Fruit fly (Drosophila melanogaster): Measurements from ENCODE around the gene AdipoR.

AdipoR gene

dm6 chr3R:22542773-22543411, 4.8 kb downstream of the AdipoR start (continued):
- TF ChIP-seq lola (GFP tag; optimal IDR thresholded peaks at IDR 0.05): no peak
- TF ChIP-seq grn (GFP tag; optimal IDR thresholded peaks at IDR 0.05): no peak
- no peak for TF ChIP-seq chn (GFP tag; optimal IDR thresholded peaks at IDR 0.05)
- TF ChIP-seq tgo (GFP tag; IDR thresholded peaks at IDR 0.05): peak; percentile 44; the same call in 1 of the 3 replicates
- no peak for TF ChIP-seq CG6654 (GFP tag; optimal IDR thresholded peaks at IDR 0.05)
- no peak for TF ChIP-seq caup (GFP tag; optimal IDR thresholded peaks at IDR 0.05; ENCODE audit: severe bottlenecking)
- TF ChIP-seq wor (GFP tag; IDR thresholded peaks at IDR 0.05): no peak
- no peak for TF ChIP-seq vfl (GFP tag; optimal IDR thresholded peaks at IDR 0.05)
- TF ChIP-seq CG11398 (GFP tag; optimal IDR thresholded peaks at IDR 0.05): no peak
- no peak for TF ChIP-seq hth (optimal IDR thresholded peaks at IDR 0.05)
- TF ChIP-seq CG9876 (GFP tag; optimal IDR thresholded peaks at IDR 0.05): no peak
- no peak for TF ChIP-seq CG18262 (tag; optimal IDR thresholded peaks at IDR 0.05)
- peak; percentile 5 for TF ChIP-seq Fer1 (GFP tag; optimal IDR thresholded peaks at IDR 0.05)
- no peak for TF ChIP-seq wdn (GFP tag; IDR thresholded peaks at IDR 0.05)
- TF ChIP-seq CG7745 (tag; optimal IDR thresholded peaks at IDR 0.05): no peak
- TF ChIP-seq vvl (GFP tag; IDR thresholded peaks at IDR 0.05): peak; percentile 57
- no peak for TF ChIP-seq ac (GFP tag; optimal IDR thresholded peaks at IDR 0.05)
- TF ChIP-seq NC2α (GFP tag; optimal IDR thresholded peaks at IDR 0.05): no peak
- peak; percentile 36 for TF ChIP-seq CG17359 (tag; optimal IDR thresholded peaks at IDR 0.05)
- TF ChIP-seq CG6791 (GFP tag; IDR thresholded peaks at IDR 0.05; ENCODE audit: partially characterized antibody): no peak
- no peak for TF ChIP-seq Optix (GFP tag; IDR thresholded peaks at IDR 0.05)
- no peak for TF ChIP-seq Tbp (GFP tag; optimal IDR thresholded peaks at IDR 0.05)
- TF ChIP-seq Ssrp (tag; optimal IDR thresholded peaks at IDR 0.05): no peak
- no peak for TF ChIP-seq peb (GFP tag; IDR thresholded peaks at IDR 0.05)
- no peak for TF ChIP-seq btn (GFP tag; optimal IDR thresholded peaks at IDR 0.05)
- TF ChIP-seq CG13123 (GFP tag; optimal IDR thresholded peaks at IDR 0.05): no peak
- no peak for TF ChIP-seq Ets97D (GFP tag; optimal IDR thresholded peaks at IDR 0.05)
- TF ChIP-seq Scr (GFP tag; IDR thresholded peaks at IDR 0.05; ENCODE audit: partially characterized antibody): no peak
- no peak for TF ChIP-seq amos (GFP tag; IDR thresholded peaks at IDR 0.05; ENCODE audit: partially characterized antibody)
- no peak for TF ChIP-seq CG6689 (GFP tag; IDR thresholded peaks at IDR 0.05)
- no peak for TF ChIP-seq CG2889 (GFP tag; IDR thresholded peaks at IDR 0.05)
- no peak for TF ChIP-seq Lim3 (GFP tag; IDR thresholded peaks at IDR 0.05)
- TF ChIP-seq sens (GFP tag): peak; percentile 70
- peak; percentile 36; the same call in 1 of the 2 replicates for TF ChIP-seq lmd (GFP tag; IDR thresholded peaks at IDR 0.05)
- peak; percentile 39 for TF ChIP-seq CG2678 (tag; optimal IDR thresholded peaks at IDR 0.05)
- no peak for TF ChIP-seq CG12236 (GFP tag; optimal IDR thresholded peaks at IDR 0.05)
- TF ChIP-seq dmrt99B (tag; optimal IDR thresholded peaks at IDR 0.05): peak; percentile 34
- TF ChIP-seq CG8924 (tag; optimal IDR thresholded peaks at IDR 0.05): no peak
- no peak for TF ChIP-seq CG1529 (GFP tag; optimal IDR thresholded peaks at IDR 0.05)
- no peak for TF ChIP-seq CG17186 (GFP tag; optimal IDR thresholded peaks at IDR 0.05)
- no peak for TF ChIP-seq da (GFP tag; optimal IDR thresholded peaks at IDR 0.05)
- no peak for TF ChIP-seq Atf6 (GFP tag; IDR thresholded peaks at IDR 0.05)
- TF ChIP-seq Bdp1 (GFP tag; optimal IDR thresholded peaks at IDR 0.05): no peak
- TF ChIP-seq CG7556 (GFP tag; optimal IDR thresholded peaks at IDR 0.05): no peak
- no peak for TF ChIP-seq CG3838 (GFP tag; optimal IDR thresholded peaks at IDR 0.05)
- no peak for TF ChIP-seq sug (tag; optimal IDR thresholded peaks at IDR 0.05)
- TF ChIP-seq bbx (GFP tag; IDR thresholded peaks at IDR 0.05; ENCODE audit: partially characterized antibody): no peak
- peak; percentile 17 for TF ChIP-seq lab (GFP tag; optimal IDR thresholded peaks at IDR 0.05)
- no peak for TF ChIP-seq CG6683 (GFP tag; optimal IDR thresholded peaks at IDR 0.05)
- peak; percentile 34; the same call in 1 of the 2 replicates for TF ChIP-seq CG17328 (GFP tag; IDR thresholded peaks at IDR 0.05)
- TF ChIP-seq Opbp (GFP tag; IDR thresholded peaks at IDR 0.05; ENCODE audit: partially characterized antibody): no peak
